Fruit fly (Drosophila melanogaster) whole organism, prepupa: ENCODE measurements around the gene CG17187.

Experiments
- Blimp-1 ChIP-seq: fragments of 200-800 bp; sonication (Bioruptor generic); optimal IDR thresholded peaks from 3 replicates; lab custom pipeline; 2017; ENCODE audit warnings: missing biosample characterization, missing genetic modification characterization, mild to moderate bottlenecking, moderate library complexity, missing genetic modification reagents
- CG10631 ChIP-seq: fragments of 200-800 bp; sonication (Bioruptor generic); optimal IDR thresholded peaks from 2 replicates; lab custom pipeline; 2016; ENCODE audit warnings: missing biosample characterization, missing genetic modification characterization
- CG10669 ChIP-seq: fragments of 200-800 bp; sonication (Bioruptor generic); optimal IDR thresholded peaks from 3 replicates; lab custom pipeline; 2018; ENCODE audit warnings: missing biosample characterization, mild to moderate bottlenecking, missing genetic modification characterization, moderate library complexity
- CG11294 ChIP-seq: fragments of 200-800 bp; sonication (Bioruptor generic); IDR thresholded peaks from 2 replicates; pipeline ENCODE4 v1.3.6; 2022; ENCODE audit warnings: missing biosample characterization, missing genetic modification characterization
- CG11762 ChIP-seq: fragments of 200-800 bp; sonication (Bioruptor generic); optimal IDR thresholded peaks from 3 replicates; lab custom pipeline; 2016; ENCODE audit warnings: missing biosample characterization, missing genetic modification characterization; ENCODE audit not compliant: insufficient read depth
- CG11902 ChIP-seq: fragments of 200-800 bp; sonication (Bioruptor generic); optimal IDR thresholded peaks from 3 replicates; lab custom pipeline; 2016; ENCODE audit warnings: missing biosample characterization, missing genetic modification characterization
- CG15336 ChIP-seq: fragments of 200-800 bp; sonication (Bioruptor generic); IDR thresholded peaks from 2 replicates; pipeline ENCODE4 v1.3.6; 2022; ENCODE audit warnings: missing biosample characterization, missing genetic modification characterization
- CG1621 ChIP-seq: fragments of 200-800 bp; sonication (Bioruptor generic); optimal IDR thresholded peaks from 3 replicates; lab custom pipeline; 2018; ENCODE audit warnings: missing biosample characterization, mild to moderate bottlenecking, missing genetic modification characterization
- CG16779 ChIP-seq: fragments of 200-800 bp; sonication (Bioruptor generic); optimal IDR thresholded peaks from 3 replicates; lab custom pipeline; 2017; ENCODE audit warnings: missing biosample characterization, mild to moderate bottlenecking, missing genetic modification characterization
- CG3032 ChIP-seq: fragments of 200-800 bp; optimal IDR thresholded peaks from 2 replicates; lab custom pipeline; 2019; ENCODE audit warnings: missing biosample characterization, mild to moderate bottlenecking, missing genetic modification characterization, moderate library complexity
- CG31627 ChIP-seq: fragments of 200-800 bp; sonication (Bioruptor generic); optimal IDR thresholded peaks from 3 replicates; lab custom pipeline; 2016; ENCODE audit warnings: missing biosample characterization, missing genetic modification characterization
- CG34406 ChIP-seq: fragments of 200-800 bp; sonication (Bioruptor generic); optimal IDR thresholded peaks from 3 replicates; lab custom pipeline; 2016; ENCODE audit warnings: missing biosample characterization, missing genetic modification characterization
- CG3919 ChIP-seq: fragments of 200-800 bp; sonication (Bioruptor generic); optimal IDR thresholded peaks from 3 replicates; lab custom pipeline; 2016; ENCODE audit warnings: missing biosample characterization, missing genetic modification characterization
- CG4318 ChIP-seq: fragments of 200-800 bp; sonication (Bioruptor generic); optimal IDR thresholded peaks from 3 replicates; lab custom pipeline; 2017; ENCODE audit warnings: missing biosample characterization, mild to moderate bottlenecking, missing genetic modification characterization
- CG6163 ChIP-seq: fragments of 200-800 bp; sonication (Bioruptor generic); IDR thresholded peaks from 3 replicates; pipeline ENCODE4 v1.3.6; 2022; ENCODE audit warnings: missing biosample characterization, missing genetic modification characterization
- CG6276 ChIP-seq: fragments of 200-800 bp; sonication (Bioruptor generic); optimal IDR thresholded peaks from 2 replicates; lab custom pipeline; 2017; ENCODE audit warnings: missing biosample characterization, mild to moderate bottlenecking, missing genetic modification characterization
- CG6792 ChIP-seq: fragments of 200-800 bp; sonication (Bioruptor generic); optimal IDR thresholded peaks from 3 replicates; lab custom pipeline; 2016; ENCODE audit warnings: missing biosample characterization, missing genetic modification characterization
- CG6808 ChIP-seq: fragments of 200-800 bp; sonication (Bioruptor generic); optimal IDR thresholded peaks from 3 replicates; lab custom pipeline; 2017; ENCODE audit warnings: missing biosample characterization, missing genetic modification characterization, mild to moderate bottlenecking, moderate library complexity, missing genetic modification reagents
- CG6854 ChIP-seq: fragments of 200-800 bp; sonication (Bioruptor generic); optimal IDR thresholded peaks from 2 replicates; lab custom pipeline; 2017; ENCODE audit warnings: missing biosample characterization, mild to moderate bottlenecking, missing genetic modification characterization
- CG7368 ChIP-seq: fragments of 200-800 bp; sonication (Bioruptor generic); optimal IDR thresholded peaks from 3 replicates; lab custom pipeline; 2016; ENCODE audit warnings: missing biosample characterization, missing genetic modification characterization
- CG8119 ChIP-seq: fragments of 200-800 bp; sonication (Bioruptor generic); IDR thresholded peaks from 3 replicates; pipeline ENCODE4 v1.3.6; 2022; ENCODE audit warnings: missing biosample characterization, missing genetic modification characterization
- CG8319 ChIP-seq: fragments of 200-800 bp; sonication (Bioruptor generic); optimal IDR thresholded peaks from 3 replicates; lab custom pipeline; 2016; ENCODE audit warnings: missing biosample characterization, missing genetic modification characterization
- CG8632 ChIP-seq: fragments of 200-800 bp; sonication (Bioruptor generic); optimal IDR thresholded peaks from 3 replicates; lab custom pipeline; 2016; ENCODE audit warnings: missing biosample characterization, missing genetic modification characterization
- CG9139 ChIP-seq: fragments of 200-800 bp; sonication (Bioruptor generic); optimal IDR thresholded peaks from 3 replicates; lab custom pipeline; 2017; ENCODE audit warnings: missing biosample characterization, mild to moderate bottlenecking, missing genetic modification characterization
- Eip75B ChIP-seq: fragments of 200-800 bp; sonication (Bioruptor generic); optimal IDR thresholded peaks from 3 replicates; lab custom pipeline; 2016; ENCODE audit warnings: missing biosample characterization, missing genetic modification characterization
- Eip78C ChIP-seq: fragments of 200-800 bp; sonication (Bioruptor generic); peaks from one replicate; lab custom pipeline; 2016; ENCODE audit warnings: missing biosample characterization, missing genetic modification characterization
- Eip93F ChIP-seq: fragments of 200-800 bp; sonication (Bioruptor generic); optimal IDR thresholded peaks from 2 replicates; lab custom pipeline; 2016; ENCODE audit warnings: missing biosample characterization, mild to moderate bottlenecking, missing genetic modification characterization
- Ets96B ChIP-seq: fragments of 200-800 bp; optimal IDR thresholded peaks from 2 replicates; lab custom pipeline; 2019; ENCODE audit warnings: missing biosample characterization, mild to moderate bottlenecking, missing genetic modification characterization, moderate library complexity
- Gug ChIP-seq: fragments of 200-800 bp; sonication (Bioruptor generic); IDR thresholded peaks from 2 replicates; pipeline ENCODE4 v1.3.6; 2022; ENCODE audit warnings: missing biosample characterization, missing genetic modification characterization
- Hr38 ChIP-seq: sonication (Bioruptor generic); optimal IDR thresholded peaks from 2 replicates; lab custom pipeline; 2016; ENCODE audit warnings: missing biosample characterization, missing genetic modification characterization
- Hr39 ChIP-seq: fragments of 200-800 bp; sonication (Bioruptor generic); optimal IDR thresholded peaks from 2 replicates; lab custom pipeline; 2016; ENCODE audit warnings: missing biosample characterization, missing genetic modification characterization
- Hr4 ChIP-seq: fragments of 200-800 bp; sonication (Bioruptor generic); optimal IDR thresholded peaks from 3 replicates; lab custom pipeline; 2016; ENCODE audit warnings: missing biosample characterization, missing genetic modification characterization
- Lpt ChIP-seq: fragments of 200-800 bp; sonication (Bioruptor generic); optimal IDR thresholded peaks from 3 replicates; lab custom pipeline; 2016; ENCODE audit warnings: missing biosample characterization, missing genetic modification characterization
- OdsH ChIP-seq: fragments of 200-800 bp; sonication (Bioruptor generic); optimal IDR thresholded peaks from 3 replicates; lab custom pipeline; 2016; ENCODE audit warnings: missing biosample characterization, missing genetic modification characterization
- Smox ChIP-seq: fragments of 200-800 bp; sonication (Bioruptor generic); optimal IDR thresholded peaks from 3 replicates; lab custom pipeline; 2016; ENCODE audit warnings: missing biosample characterization, missing genetic modification characterization
- Sox102F ChIP-seq: fragments of 200-800 bp; sonication (Bioruptor generic); optimal IDR thresholded peaks from 2 replicates; lab custom pipeline; 2016; ENCODE audit warnings: missing biosample characterization, mild to moderate bottlenecking, missing genetic modification characterization
- Sox14 ChIP-seq: fragments of 200-800 bp; sonication (Bioruptor generic); optimal IDR thresholded peaks from 3 replicates; lab custom pipeline; 2016; ENCODE audit warnings: missing biosample characterization, missing genetic modification characterization
- Sox15 ChIP-seq: fragments of 200-800 bp; sonication (Bioruptor generic); optimal IDR thresholded peaks from 3 replicates; lab custom pipeline; 2016; ENCODE audit warnings: missing biosample characterization, missing genetic modification characterization
- achi ChIP-seq: fragments of 200-800 bp; sonication (Bioruptor generic); optimal IDR thresholded peaks from 3 replicates; lab custom pipeline; 2016; ENCODE audit warnings: missing biosample characterization, missing genetic modification characterization
- cyc ChIP-seq: fragments of 200-800 bp; sonication (Bioruptor generic); optimal IDR thresholded peaks from 3 replicates; lab custom pipeline; 2016; ENCODE audit warnings: missing biosample characterization, missing genetic modification characterization
- eg ChIP-seq: fragments of 200-800 bp; sonication (Bioruptor generic); IDR thresholded peaks from 3 replicates; pipeline ENCODE4 v1.3.6; 2022; ENCODE audit warnings: missing biosample characterization, missing genetic modification characterization
- esn ChIP-seq: fragments of 200-800 bp; sonication (Bioruptor generic); optimal IDR thresholded peaks from 2 replicates; lab custom pipeline; 2016; ENCODE audit warnings: missing biosample characterization, mild to moderate bottlenecking, missing genetic modification characterization, moderate library complexity
- fd59A ChIP-seq: fragments of 200-800 bp; sonication (Bioruptor generic); optimal IDR thresholded peaks from 2 replicates; lab custom pipeline; 2017; ENCODE audit warnings: missing biosample characterization, mild to moderate bottlenecking, missing genetic modification characterization, missing genetic modification reagents
- fd85E ChIP-seq: fragments of 200-800 bp; sonication (Bioruptor generic); optimal IDR thresholded peaks from 3 replicates; lab custom pipeline; 2016; ENCODE audit warnings: missing biosample characterization, missing genetic modification characterization
- fkh ChIP-seq: fragments of 200-800 bp; sonication (Bioruptor generic); optimal IDR thresholded peaks from 3 replicates; lab custom pipeline; 2017; ENCODE audit warnings: missing biosample characterization, mild to moderate bottlenecking, missing genetic modification characterization, moderate library complexity
- lz ChIP-seq: fragments of 200-800 bp; sonication (Bioruptor generic); optimal IDR thresholded peaks from 3 replicates; lab custom pipeline; 2016; ENCODE audit warnings: missing biosample characterization, missing genetic modification characterization
- net ChIP-seq: fragments of 200-800 bp; sonication (Bioruptor generic); optimal IDR thresholded peaks from 3 replicates; lab custom pipeline; 2016; ENCODE audit warnings: missing biosample characterization, missing genetic modification characterization
- pdm3 ChIP-seq: fragments of 200-800 bp; sonication (Bioruptor generic); optimal IDR thresholded peaks from 3 replicates; lab custom pipeline; 2016; ENCODE audit warnings: missing biosample characterization, missing genetic modification characterization
- salr ChIP-seq, 2 experiments: fragments of 200-800 bp; sonication (Bioruptor generic); optimal IDR thresholded peaks; 3 replicates each; lab custom pipeline; 2016 to 2018; ENCODE audit warnings: missing biosample characterization in 2 of 2, missing genetic modification characterization in 2 of 2, mild to moderate bottlenecking in 1 of 2
- spab ChIP-seq: fragments of 200-800 bp; sonication (Bioruptor generic); optimal IDR thresholded peaks from 2 replicates; lab custom pipeline; 2017; ENCODE audit warnings: missing biosample characterization, mild to moderate bottlenecking, missing genetic modification characterization, missing genetic modification reagents
- ss ChIP-seq, 2 experiments: fragments of 200-800 bp; sonication (Bioruptor generic); optimal IDR thresholded peaks; 2 replicates in 1 of 2; 3 replicates in 1 of 2; lab custom pipeline; 2017 to 2018; ENCODE audit warnings: mild to moderate bottlenecking in 2 of 2, missing biosample characterization in 2 of 2, missing genetic modification characterization in 2 of 2, moderate library complexity in 1 of 2
- svp ChIP-seq: fragments of 200-800 bp; sonication (Bioruptor generic); peaks from one replicate; lab custom pipeline; 2016; ENCODE audit warnings: missing biosample characterization, missing genetic modification characterization
- vri ChIP-seq: fragments of 200-800 bp; sonication (Bioruptor generic); optimal IDR thresholded peaks from 3 replicates; lab custom pipeline; 2016; ENCODE audit warnings: missing biosample characterization, mild to moderate bottlenecking, missing genetic modification characterization

The CG17187 gene

DNA sequence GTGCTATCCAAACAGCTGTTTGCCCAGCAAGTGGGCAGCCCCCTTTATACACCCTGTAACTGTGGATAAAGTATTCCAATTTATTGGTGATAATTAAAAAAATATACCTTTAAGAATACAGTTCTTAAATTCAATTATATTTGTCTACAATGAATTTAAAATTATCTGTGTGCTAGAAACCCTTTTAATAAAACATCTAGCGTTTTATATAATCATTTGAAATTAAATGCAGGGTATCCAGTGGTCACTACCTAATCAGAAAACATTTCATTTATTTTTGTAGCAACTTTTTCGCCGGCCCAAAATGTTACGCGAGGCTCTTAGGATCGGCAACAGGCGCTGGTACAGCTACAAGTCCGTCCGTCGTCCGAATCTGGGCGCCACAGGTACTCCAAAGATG is 5.2 kb downstream of the CG17187 start, which contains the start of gene CG17726:
TSS of gene CG17726 (plus strand) at position 267 of the 400 bp plus-strand sequence.
- TF ChIP-seq Blimp-1 (GFP tag; lab: Kevin White, UChicago) (peak; percentile 80), cyc (peak; percentile 95), Smox (peak; percentile 97), achi (GFP tag; lab: Kevin White, UChicago) (peak; percentile 96), CG9139 (GFP tag; lab: Kevin White, UChicago) (peak; percentile 94), Sox14 (GFP tag; lab: Kevin White, UChicago) (peak; percentile 97), CG15336 (peak; percentile 99), vri (GFP tag; lab: Kevin White, UChicago) (no peak), Hr38 (GFP tag; lab: Kevin White, UChicago) (no peak), esn (peak; percentile 98), fd59A (peak; percentile 90), CG8319 (GFP tag; lab: Kevin White, UChicago) (no peak), OdsH (GFP tag; lab: Kevin White, UChicago) (peak; percentile 97), pdm3 (GFP tag; lab: Kevin White, UChicago) (peak; percentile 97), svp (peak; percentile 98), Gug (GFP tag; lab: Robert Waterston, UW) (peak; percentile 96), Sox15 (GFP tag; lab: Kevin White, UChicago) (peak; percentile 94), CG4318 (GFP tag; lab: Kevin White, UChicago) (no peak), CG8632 (GFP tag; lab: Kevin White, UChicago) (peak; percentile 97), Hr4 (no peak), CG6276 (GFP tag; lab: Kevin White, UChicago) (no peak), salr (GFP tag; optimal IDR thresholded peaks at IDR 0.05; lab: Kevin White, UChicago) (peak; percentile 89 to 95), fd85E (GFP tag; lab: Kevin White, UChicago) (no peak), CG10669 (GFP tag; lab: Kevin White, UChicago) (peak; percentile 94), net (peak; percentile 96), CG6792 (GFP tag; lab: Kevin White, UChicago) (peak; percentile 97), spab (no peak), Eip78C (GFP tag; lab: Kevin White, UChicago) (peak; percentile 99), lz (peak; percentile 97), Sox102F (peak; percentile 92), CG16779 (tag; lab: Kevin White, UChicago) (no peak), CG11762 (GFP tag; lab: Kevin White, UChicago) (no peak), ss (GFP tag; optimal IDR thresholded peaks at IDR 0.05; lab: Kevin White, UChicago) (peak in 1 of 2 experiments; percentile 96), CG3919 (peak; percentile 97), eg (GFP tag; lab: Robert Waterston, UW) (peak; percentile 99), CG11902 (GFP tag; lab: Kevin White, UChicago) (peak; percentile 92), CG6854 (GFP tag; lab: Kevin White, UChicago) (peak; percentile 89), CG31627 (peak; percentile 97), CG6163 (GFP tag; lab: Robert Waterston, UW) (peak; percentile 99), Eip75B (peak; percentile 96), CG1621 (tag; lab: Kevin White, UChicago) (peak; percentile 93), Hr39 (GFP tag; lab: Kevin White, UChicago) (peak; percentile 95), CG8119 (GFP tag; lab: Robert Waterston, UW) (peak; percentile 99), Ets96B (peak; percentile 97), CG11294 (GFP tag; lab: Robert Waterston, UW) (peak; percentile 95), CG6808 (GFP tag; lab: Kevin White, UChicago) (peak; percentile 89), Eip93F (peak; percentile 76), fkh (GFP tag; lab: Kevin White, UChicago) (no peak), Lpt (GFP tag; lab: Kevin White, UChicago) (peak; percentile 87), CG34406 (GFP tag; lab: Kevin White, UChicago) (peak; percentile 99), CG3032 (peak; percentile 98), CG7368 (GFP tag; lab: Kevin White, UChicago) (peak; percentile 94), CG10631 (no peak)
